Fruit fly (Drosophila melanogaster) whole organism, embryonic: ENCODE measurements around the gene Art9.
A peak's percentile ranks its signal among the peaks of the same experiment; 100 is the strongest.

Experiments used
- Blimp-1 ChIP-seq: fragments of 200-800 bp; sonication (Bioruptor generic); optimal IDR thresholded peaks from 3 replicates; lab custom pipeline; 2018; ENCODE audit warnings: missing biosample characterization, missing genetic modification characterization, mild to moderate bottlenecking, moderate library complexity, missing genetic modification reagents
- CG10267 ChIP-seq: fragments of 200-800 bp; sonication (Bioruptor generic); optimal IDR thresholded peaks from 2 replicates; lab custom pipeline; 2018; ENCODE audit warnings: missing biosample characterization, mild to moderate bottlenecking, missing genetic modification characterization, moderate library complexity
- CG10321 ChIP-seq: fragments of 200-800 bp; sonication (Bioruptor generic); IDR thresholded peaks from 2 replicates; pipeline ENCODE4 v1.3.6; 2022; ENCODE audit warnings: missing biosample characterization, missing genetic modification characterization
- CG11085 ChIP-seq: fragments of 200-800 bp; sonication (Bioruptor generic); IDR thresholded peaks from 2 replicates; pipeline ENCODE4 v1.3.6; 2022; ENCODE audit warnings: missing biosample characterization, missing genetic modification characterization
- CG11504 ChIP-seq: fragments of 200-800 bp; sonication (Bioruptor generic); optimal IDR thresholded peaks from 3 replicates; lab custom pipeline; 2019; ENCODE audit warnings: missing biosample characterization, mild to moderate bottlenecking, missing genetic modification characterization, moderate library complexity
- CG11696 ChIP-seq: fragments of 200-800 bp; sonication (Bioruptor generic); IDR thresholded peaks from 2 replicates; pipeline ENCODE4 v1.3.6; 2022; ENCODE audit warnings: missing biosample characterization, missing genetic modification characterization
- CG12236 ChIP-seq: fragments of 200-800 bp; sonication (Bioruptor generic); optimal IDR thresholded peaks from 2 replicates; lab custom pipeline; 2016; ENCODE audit warnings: missing biosample characterization, missing genetic modification characterization
- CG1233 ChIP-seq: fragments of 200-800 bp; sonication (Bioruptor generic); optimal IDR thresholded peaks from 4 replicates; lab custom pipeline; 2018; ENCODE audit warnings: missing biosample characterization, mild to moderate bottlenecking, missing genetic modification characterization
- CG13424 ChIP-seq: fragments of 200-800 bp; sonication (Bioruptor generic); optimal IDR thresholded peaks from 2 replicates; lab custom pipeline; 2019; ENCODE audit warnings: missing biosample characterization, mild to moderate bottlenecking, missing genetic modification characterization, moderate library complexity
- CG14014 ChIP-seq: fragments of 200-800 bp; sonication (Bioruptor generic); IDR thresholded peaks from 2 replicates; pipeline ENCODE4 v1.3.6; 2022; ENCODE audit warnings: missing biosample characterization, missing genetic modification characterization
- CG14050 ChIP-seq: fragments of 200-800 bp; sonication (Bioruptor generic); IDR thresholded peaks from 3 replicates; pipeline ENCODE4 v1.3.6; 2022; ENCODE audit warnings: missing biosample characterization, missing genetic modification characterization
- CG1832 ChIP-seq: fragments of 200-800 bp; sonication (Bioruptor generic); optimal IDR thresholded peaks from 2 replicates; lab custom pipeline; 2017; ENCODE audit warnings: missing biosample characterization, mild to moderate bottlenecking, missing genetic modification characterization, inconsistent platforms
- CG3065 ChIP-seq: fragments of 200-800 bp; sonication (Bioruptor generic); optimal IDR thresholded peaks from 2 replicates; lab custom pipeline; 2016; ENCODE audit warnings: missing biosample characterization, missing genetic modification characterization
- CG4282 ChIP-seq: fragments of 200-800 bp; sonication (Bioruptor generic); optimal IDR thresholded peaks from 2 replicates; lab custom pipeline; 2016; ENCODE audit warnings: missing biosample characterization, missing genetic modification characterization
- CG6683 ChIP-seq: fragments of 200-800 bp; sonication (Bioruptor generic); optimal IDR thresholded peaks from 2 replicates; lab custom pipeline; 2017; ENCODE audit warnings: missing biosample characterization, mild to moderate bottlenecking, missing genetic modification characterization, missing genetic modification reagents
- CG6765 ChIP-seq: fragments of 200-800 bp; sonication (Bioruptor generic); optimal IDR thresholded peaks from 3 replicates; lab custom pipeline; 2017; ENCODE audit warnings: missing biosample characterization, mild to moderate bottlenecking, missing genetic modification characterization
- CG6813 ChIP-seq: fragments of 200-800 bp; sonication (Bioruptor generic); optimal IDR thresholded peaks from 2 replicates; lab custom pipeline; 2017; ENCODE audit warnings: missing biosample characterization, missing genetic modification characterization, mild to moderate bottlenecking, moderate library complexity, missing genetic modification reagents
- CG8388 ChIP-seq: fragments of 200-800 bp; sonication (Bioruptor generic); optimal IDR thresholded peaks from 2 replicates; lab custom pipeline; 2019; ENCODE audit warnings: missing biosample characterization, mild to moderate bottlenecking, missing genetic modification characterization, moderate library complexity
- CG8944 ChIP-seq: fragments of 200-800 bp; sonication (Bioruptor generic); optimal IDR thresholded peaks from 3 replicates; lab custom pipeline; 2016; ENCODE audit warnings: missing biosample characterization, missing genetic modification characterization
- D19A ChIP-seq: fragments of 200-800 bp; optimal IDR thresholded peaks from 3 replicates; lab custom pipeline; 2019; ENCODE audit warnings: missing biosample characterization, mild to moderate bottlenecking, missing genetic modification characterization, moderate library complexity
- Dbx ChIP-seq: fragments of 200-800 bp; sonication (Bioruptor generic); IDR thresholded peaks from 3 replicates; pipeline ENCODE4 v1.3.6; 2022; ENCODE audit warnings: missing biosample characterization, missing genetic modification characterization
- Dek ChIP-seq: fragments of 200-800 bp; sonication (Bioruptor generic); optimal IDR thresholded peaks from 3 replicates; lab custom pipeline; 2019; ENCODE audit warnings: missing biosample characterization, mild to moderate bottlenecking, missing genetic modification characterization, moderate library complexity
- Dll ChIP-seq: fragments of 200-800 bp; sonication (Bioruptor generic); IDR thresholded peaks from 4 replicates; pipeline ENCODE4 v1.3.6; 2022; ENCODE audit warnings: missing biosample characterization, missing genetic modification characterization; ENCODE audit not compliant: partially characterized antibody
- Dref ChIP-seq: fragments of 200-800 bp; sonication (Bioruptor generic); IDR thresholded peaks from 2 replicates; pipeline ENCODE4 v1.3.6; 2022; ENCODE audit warnings: missing biosample characterization, missing genetic modification characterization
- Fer1 ChIP-seq: fragments of 200-800 bp; sonication (Bioruptor generic); optimal IDR thresholded peaks from 2 replicates; lab custom pipeline; 2017; ENCODE audit warnings: missing biosample characterization, mild to moderate bottlenecking, missing genetic modification characterization
- H15 ChIP-seq: fragments of 200-800 bp; sonication (Bioruptor generic); IDR thresholded peaks from 3 replicates; pipeline ENCODE4 v1.3.6; 2022; ENCODE audit warnings: missing biosample characterization, missing genetic modification characterization
- HLH54F ChIP-seq: fragments of 200-800 bp; sonication (Bioruptor generic); optimal IDR thresholded peaks from 3 replicates; lab custom pipeline; 2016; ENCODE audit warnings: missing biosample characterization, missing genetic modification characterization
- Hr39 ChIP-seq: fragments of >200 bp; optimal IDR thresholded peaks from 2 replicates; lab custom pipeline; 2017
- Hr78 ChIP-seq, 2 experiments: fragments of 200-800 bp in 1 of 2; fragments of >200 bp in 1 of 2; sonication (Bioruptor generic) in 1 of 2; optimal IDR thresholded peaks; 2 replicates each; lab custom pipeline; 2017 to 2019; ENCODE audit warnings: missing biosample characterization in 2 of 2, missing genetic modification characterization in 2 of 2, mild to moderate bottlenecking in 1 of 2, moderate library complexity in 1 of 2
- MESR4 ChIP-seq: fragments of 200-800 bp; sonication (Bioruptor generic); optimal IDR thresholded peaks from 2 replicates; lab custom pipeline; 2018; ENCODE audit warnings: missing biosample characterization, mild to moderate bottlenecking, missing genetic modification characterization, moderate library complexity
- Med ChIP-seq: fragments of 200-800 bp; sonication (Bioruptor generic); peaks from one replicate; lab custom pipeline; 2016; ENCODE audit warnings: missing biosample characterization, missing genetic modification characterization, mild to moderate bottlenecking, inconsistent platforms, moderate library complexity
- Mrtf ChIP-seq: fragments of 200-800 bp; sonication (Bioruptor generic); IDR thresholded peaks from 3 replicates; pipeline ENCODE4 v1.3.6; 2022; ENCODE audit warnings: missing biosample characterization, missing genetic modification characterization
- Tbp ChIP-seq: fragments of >200 bp; optimal IDR thresholded peaks from 2 replicates; lab custom pipeline; 2018; ENCODE audit warnings: missing biosample characterization, missing genetic modification characterization
- az2 ChIP-seq: fragments of 200-800 bp; sonication (Bioruptor generic); optimal IDR thresholded peaks from 3 replicates; lab custom pipeline; 2016; ENCODE audit warnings: missing biosample characterization, missing genetic modification characterization
- bsh ChIP-seq, 2 experiments: fragments of 200-800 bp; sonication (Bioruptor generic); optimal IDR thresholded peaks; 2 replicates each; lab custom pipeline; 2017 to 2018; ENCODE audit warnings: mild to moderate bottlenecking in 2 of 2, missing biosample characterization in 2 of 2, missing genetic modification characterization in 2 of 2, moderate library complexity in 1 of 2
- crol ChIP-seq: fragments of 200-800 bp; sonication (Bioruptor generic); IDR thresholded peaks from 2 replicates; pipeline ENCODE4 v1.3.6; 2022; ENCODE audit warnings: missing biosample characterization, missing genetic modification characterization
- crp ChIP-seq, 2 experiments: fragments of 200-800 bp; sonication (Bioruptor generic); optimal IDR thresholded peaks; 2 replicates in 1 of 2; 3 replicates in 1 of 2; lab custom pipeline; 2017; ENCODE audit warnings: missing biosample characterization in 2 of 2, missing genetic modification characterization in 2 of 2, mild to moderate bottlenecking in 1 of 2, moderate library complexity in 1 of 2
- disco-r ChIP-seq: fragments of 200-800 bp; sonication (Bioruptor generic); optimal IDR thresholded peaks from 2 replicates; lab custom pipeline; 2016; ENCODE audit warnings: missing biosample characterization, missing genetic modification characterization
- dm ChIP-seq: fragments of 200-800 bp; sonication (Bioruptor generic); optimal IDR thresholded peaks from 3 replicates; lab custom pipeline; 2016; ENCODE audit warnings: missing biosample characterization, missing genetic modification characterization
- dysf ChIP-seq: fragments of 200-800 bp; sonication (Bioruptor generic); IDR thresholded peaks from 3 replicates; pipeline ENCODE4 v1.3.6; 2022; ENCODE audit warnings: missing biosample characterization, missing genetic modification characterization
- ems ChIP-seq: fragments of 200-800 bp; sonication (Bioruptor generic); optimal IDR thresholded peaks from 3 replicates; lab custom pipeline; 2016; ENCODE audit warnings: missing biosample characterization, missing genetic modification characterization
- fd3F ChIP-seq: fragments of 200-800 bp; sonication (Bioruptor generic); optimal IDR thresholded peaks from 2 replicates; lab custom pipeline; 2018; ENCODE audit warnings: missing biosample characterization, mild to moderate bottlenecking, missing genetic modification characterization, moderate library complexity
- ftz-f1 ChIP-seq: fragments of 200-800 bp; sonication (Bioruptor generic); optimal IDR thresholded peaks from 2 replicates; lab custom pipeline; 2016; ENCODE audit warnings: missing biosample characterization, missing genetic modification characterization
- gsb-n ChIP-seq: fragments of 200-800 bp; sonication (Bioruptor generic); optimal IDR thresholded peaks from 3 replicates; lab custom pipeline; 2018; ENCODE audit warnings: missing biosample characterization, mild to moderate bottlenecking, missing genetic modification characterization
- gt ChIP-seq: fragments of 200-800 bp; sonication (Bioruptor generic); IDR thresholded peaks from 2 replicates; pipeline ENCODE4 v1.3.6; 2022; ENCODE audit warnings: missing biosample characterization, missing genetic modification characterization
- hb ChIP-seq: fragments of 200-800 bp; sonication (Bioruptor generic); IDR thresholded peaks from 3 replicates; pipeline ENCODE4 v1.3.6; 2022; ENCODE audit warnings: missing biosample characterization, missing genetic modification characterization; ENCODE audit not compliant: partially characterized antibody
- kni ChIP-seq: fragments of 200-800 bp; sonication (Bioruptor generic); optimal IDR thresholded peaks from 3 replicates; lab custom pipeline; 2017; ENCODE audit warnings: mild to moderate bottlenecking, missing biosample characterization, missing genetic modification reagents, missing genetic modification characterization
- maf-S ChIP-seq: fragments of 200-800 bp; sonication (Bioruptor generic); optimal IDR thresholded peaks from 2 replicates; lab custom pipeline; 2016; ENCODE audit warnings: missing biosample characterization, missing genetic modification characterization
- otp ChIP-seq: fragments of 200-800 bp; sonication (Bioruptor generic); IDR thresholded peaks from 3 replicates; pipeline ENCODE4, ENCODE4 v1.3.6; 2022; ENCODE audit warnings: missing biosample characterization, missing genetic modification characterization
- pzg ChIP-seq: fragments of 200-800 bp; sonication (Bioruptor generic); optimal IDR thresholded peaks from 3 replicates; lab custom pipeline; 2018; ENCODE audit warnings: missing biosample characterization, mild to moderate bottlenecking, missing genetic modification characterization, moderate library complexity
- sima ChIP-seq: fragments of 200-800 bp; sonication (Bioruptor generic); optimal IDR thresholded peaks from 2 replicates; lab custom pipeline; 2016; ENCODE audit warnings: missing biosample characterization, missing genetic modification characterization
- ttk ChIP-seq: fragments of 200-800 bp; sonication (Bioruptor generic); IDR thresholded peaks from 2 replicates; pipeline ENCODE4 v2.1.2; 2022; ENCODE audit warnings: missing biosample characterization, missing genetic modification characterization

Gene Art9

dm6 chr3R:13952303-13952702 lies 9.0 kb upstream of the Art9 start (continued):
- TF ChIP-seq Dref (GFP tag; lab: Robert Waterston, UW) (no peak), CG11504 (peak; percentile 54), CG6813 (GFP tag; lab: Kevin White, UChicago) (no peak), Fer1 (GFP tag; lab: Kevin White, UChicago) (no peak), Tbp (GFP tag; lab: Kevin White, UChicago) (no peak), pzg (GFP tag; lab: Kevin White, UChicago) (no peak), ems (GFP tag; lab: Kevin White, UChicago) (no peak), sima (GFP tag; lab: Kevin White, UChicago) (no peak), CG8944 (GFP tag; lab: Kevin White, UChicago) (peak; percentile 15), gt (GFP tag; lab: Robert Waterston, UW) (no peak), CG11696 (GFP tag; lab: Robert Waterston, UW) (no peak), CG3065 (GFP tag; lab: Kevin White, UChicago) (no peak), Med (GFP tag; lab: Kevin White, UChicago) (peak; percentile 71), CG6765 (GFP tag; lab: Kevin White, UChicago) (no peak), CG4282 (GFP tag; lab: Kevin White, UChicago) (no peak), Dek (tag; lab: Kevin White, UChicago) (no peak), CG14014 (no peak), CG1832 (no peak), CG12236 (no peak), CG14050 (GFP tag; lab: Robert Waterston, UW) (no peak), CG10321 (GFP tag; lab: Robert Waterston, UW) (no peak), HLH54F (no peak), disco-r (no peak), CG8388 (GFP tag; lab: Kevin White, UChicago) (peak; percentile 37), ttk (GFP tag; lab: Robert Waterston, UW) (no peak), CG10267 (peak; percentile 11), CG6683 (GFP tag; lab: Kevin White, UChicago) (no peak), az2 (GFP tag; lab: Kevin White, UChicago) (peak; percentile 12), Hr39 (no peak), Dbx (GFP tag; lab: Robert Waterston, UW) (no peak), ftz-f1 (GFP tag; lab: Kevin White, UChicago) (no peak), Hr78 (GFP tag; optimal IDR thresholded peaks at IDR 0.05; lab: Kevin White, UChicago) (no peak), dysf (GFP tag; lab: Robert Waterston, UW) (no peak), CG13424 (tag; lab: Kevin White, UChicago) (peak; percentile 27), CG11085 (no peak), hb (no peak), D19A (peak; percentile 21), Blimp-1 (peak; percentile 49), kni (GFP tag; lab: Kevin White, UChicago) (peak; percentile 38), Mrtf (GFP tag; lab: Robert Waterston, UW) (no peak), Dll (GFP tag; lab: Robert Waterston, UW) (no peak), crol (GFP tag; lab: Robert Waterston, UW) (no peak), otp (GFP tag; lab: Robert Waterston, UW) (no peak), MESR4 (no peak), dm (GFP tag; lab: Kevin White, UChicago) (no peak), gsb-n (peak; percentile 15), H15 (GFP tag; lab: Robert Waterston, UW) (no peak), CG1233 (GFP tag; lab: Kevin White, UChicago) (no peak), maf-S (GFP tag; lab: Kevin White, UChicago) (no peak), crp (GFP tag; optimal IDR thresholded peaks at IDR 0.05; lab: Kevin White, UChicago) (no peak), fd3F (no peak), bsh (GFP tag; optimal IDR thresholded peaks at IDR 0.05; lab: Kevin White, UChicago) (peak in 1 of 2 experiments; percentile 55)
